Fruit fly (Drosophila melanogaster): ENCODE results near the gene nau.
A peak's percentile ranks its signal among the peaks of the same experiment; 100 is the strongest.

The nau gene

DNA sequence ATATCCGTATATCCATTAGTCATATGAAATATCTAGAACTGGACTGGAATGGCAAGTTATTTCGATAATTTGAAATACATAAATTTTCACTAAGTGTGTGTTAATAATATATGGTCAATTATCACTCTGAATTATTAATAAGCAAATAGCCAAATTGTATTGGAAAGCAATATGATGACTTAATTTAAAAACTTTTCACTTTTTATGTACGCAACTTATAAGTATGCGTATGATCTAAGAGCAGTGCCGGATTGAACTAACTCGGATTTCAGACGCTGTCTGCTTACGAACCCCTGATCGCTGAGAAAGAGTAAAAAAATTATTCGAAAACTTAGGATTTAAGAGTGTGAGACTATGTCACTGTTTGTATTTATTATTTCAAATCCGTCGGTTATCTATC is 3.4 kb upstream of the nau start, which contains the start of gene CG10232:
Gene CG10232 (minus strand): TSS at position 101 of the 400 bp plus-strand sequence.
- TF ChIP-seq Smox (GFP tag; optimal IDR thresholded peaks at IDR 0.05) (no peak), Sox15 (GFP tag; optimal IDR thresholded peaks at IDR 0.05) (no peak), Eip78C (GFP tag) (no peak), acj6 (GFP tag; optimal IDR thresholded peaks at IDR 0.05) (no peak), Hr4 (GFP tag; optimal IDR thresholded peaks at IDR 0.05) (no peak)

DNA sequence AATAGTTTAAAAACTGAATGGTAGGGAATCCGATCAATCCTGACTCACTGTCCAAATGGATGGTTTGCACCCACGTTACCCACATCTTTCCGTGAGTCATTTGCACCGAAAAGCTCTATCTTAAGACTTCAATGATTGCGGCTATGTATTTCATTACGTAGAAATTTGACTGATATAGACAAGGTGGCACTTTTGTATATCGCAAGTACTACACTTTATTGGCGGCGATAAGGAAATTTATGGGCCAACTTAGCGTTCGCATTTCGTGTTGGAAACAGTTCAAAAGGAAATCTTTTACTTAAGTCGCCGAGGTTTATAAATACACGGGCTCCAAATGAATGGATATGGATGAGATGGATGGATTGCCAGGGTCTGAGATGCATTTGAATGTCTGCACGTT is 3.3 kb downstream of the nau start:
- peak; percentile 65 for TF ChIP-seq vri (GFP tag; optimal IDR thresholded peaks at IDR 0.05)
- TF ChIP-seq spab (GFP tag; optimal IDR thresholded peaks at IDR 0.05), result no peak

DNA sequence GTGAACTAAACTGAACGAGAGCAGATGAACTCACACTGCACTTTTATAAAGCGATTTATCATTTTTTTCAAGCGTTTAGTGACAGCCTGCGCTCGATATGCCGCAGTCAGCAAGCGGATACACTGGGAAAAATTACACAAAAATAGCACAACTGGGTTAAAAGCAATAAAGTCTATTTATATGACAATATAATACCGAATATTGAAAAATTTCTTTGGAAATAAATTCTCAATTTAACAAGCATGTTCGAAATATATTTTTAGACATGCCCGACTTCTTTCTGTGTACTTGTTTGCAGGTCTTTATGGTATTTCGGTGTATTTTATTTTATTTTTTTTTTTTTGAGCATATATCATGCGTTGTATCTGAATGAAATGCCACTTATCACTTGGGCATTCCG is 4.3 kb downstream of the nau start:
- TF ChIP-seq Smox (GFP tag; optimal IDR thresholded peaks at IDR 0.05), result peak; percentile 85
- peak; percentile 93 for TF ChIP-seq esn (GFP tag; optimal IDR thresholded peaks at IDR 0.05)
- peak; percentile 61 for TF ChIP-seq CG15336 (GFP tag; IDR thresholded peaks at IDR 0.05)
- TF ChIP-seq Sox15 (GFP tag; optimal IDR thresholded peaks at IDR 0.05), result peak; percentile 63
- peak; percentile 90 for TF ChIP-seq Met (GFP tag; optimal IDR thresholded peaks at IDR 0.05)
- no peak for TF ChIP-seq fd85E (GFP tag; optimal IDR thresholded peaks at IDR 0.05)
- peak; percentile 82 for TF ChIP-seq Sox102F (GFP tag; optimal IDR thresholded peaks at IDR 0.05)
- no peak for TF ChIP-seq CG11294 (GFP tag; IDR thresholded peaks at IDR 0.05)
- peak; percentile 59 for TF ChIP-seq CG32006 (GFP tag; optimal IDR thresholded peaks at IDR 0.05)
- peak; percentile 57 for TF ChIP-seq CG11762 (GFP tag; optimal IDR thresholded peaks at IDR 0.05; ENCODE audit: insufficient read depth)
- TF ChIP-seq CG6854 (GFP tag; optimal IDR thresholded peaks at IDR 0.05), result peak; percentile 38
- peak; percentile 24 to 47 for TF ChIP-seq salr (GFP tag; optimal IDR thresholded peaks at IDR 0.05)
- TF ChIP-seq CG6276 (GFP tag; optimal IDR thresholded peaks at IDR 0.05), result no peak
- TF ChIP-seq Eip75B (GFP tag; optimal IDR thresholded peaks at IDR 0.05), result peak; percentile 85
- peak in 1 of 2 experiments; percentile 75 for TF ChIP-seq ss (GFP tag; optimal IDR thresholded peaks at IDR 0.05)
- peak; percentile 65 for TF ChIP-seq Hr4 (GFP tag; optimal IDR thresholded peaks at IDR 0.05)
- peak; percentile 53 for TF ChIP-seq CG1621 (tag; optimal IDR thresholded peaks at IDR 0.05)
- TF ChIP-seq CG3919 (GFP tag; optimal IDR thresholded peaks at IDR 0.05), result peak; percentile 69
- peak; percentile 74 for TF ChIP-seq cyc (GFP tag; optimal IDR thresholded peaks at IDR 0.05)
- peak; percentile 56 for TF ChIP-seq eg (GFP tag; IDR thresholded peaks at IDR 0.05)
- peak; percentile 21 for TF ChIP-seq CG8319 (GFP tag; optimal IDR thresholded peaks at IDR 0.05)
- peak; percentile 85 for TF ChIP-seq CG6792 (GFP tag; optimal IDR thresholded peaks at IDR 0.05)
- no peak for TF ChIP-seq dac (GFP tag; optimal IDR thresholded peaks at IDR 0.05)
- TF ChIP-seq acj6 (GFP tag; optimal IDR thresholded peaks at IDR 0.05), result peak; percentile 85
- TF ChIP-seq CG10669 (GFP tag; optimal IDR thresholded peaks at IDR 0.05), result peak; percentile 66
- TF ChIP-seq Sox14 (GFP tag; optimal IDR thresholded peaks at IDR 0.05), result peak; percentile 84
- peak; percentile 67 for TF ChIP-seq net (GFP tag; optimal IDR thresholded peaks at IDR 0.05)
- peak; percentile 69 for TF ChIP-seq Eip93F (GFP tag; optimal IDR thresholded peaks at IDR 0.05)
- peak; percentile 46 for TF ChIP-seq Lpt (GFP tag; optimal IDR thresholded peaks at IDR 0.05)
- peak; percentile 63 for TF ChIP-seq spab (GFP tag; optimal IDR thresholded peaks at IDR 0.05)
- TF ChIP-seq CG16779 (tag; optimal IDR thresholded peaks at IDR 0.05), result no peak
- TF ChIP-seq vri (GFP tag; optimal IDR thresholded peaks at IDR 0.05), result peak; percentile 89
- peak; percentile 67 for TF ChIP-seq CG11902 (GFP tag; optimal IDR thresholded peaks at IDR 0.05)
- no peak for TF ChIP-seq Eip78C (GFP tag)
- TF ChIP-seq Gug (GFP tag; IDR thresholded peaks at IDR 0.05), result peak; percentile 56
- TF ChIP-seq CG7368 (GFP tag; optimal IDR thresholded peaks at IDR 0.05), result peak; percentile 56
- peak; percentile 64 for TF ChIP-seq CG6808 (GFP tag; optimal IDR thresholded peaks at IDR 0.05)
- TF ChIP-seq CG9139 (GFP tag; optimal IDR thresholded peaks at IDR 0.05), result peak; percentile 52
- TF ChIP-seq CG6163 (GFP tag; IDR thresholded peaks at IDR 0.05), result peak; percentile 70
- no peak for TF ChIP-seq fkh (GFP tag; optimal IDR thresholded peaks at IDR 0.05)
- peak; percentile 51 for TF ChIP-seq Ets96B (tag; optimal IDR thresholded peaks at IDR 0.05)
- peak; percentile 77 for TF ChIP-seq CG8632 (GFP tag; optimal IDR thresholded peaks at IDR 0.05)
- TF ChIP-seq CG31627 (GFP tag; optimal IDR thresholded peaks at IDR 0.05), result peak; percentile 90
- TF ChIP-seq fd59A (GFP tag; optimal IDR thresholded peaks at IDR 0.05), result peak; percentile 38
- peak; percentile 63 for TF ChIP-seq CG8119 (GFP tag; IDR thresholded peaks at IDR 0.05)
- peak; percentile 88 for TF ChIP-seq lz (GFP tag; optimal IDR thresholded peaks at IDR 0.05)
- peak; percentile 79 for TF ChIP-seq pdm3 (GFP tag; optimal IDR thresholded peaks at IDR 0.05)
